Worm (Caenorhabditis elegans): ENCODE results near the gene K09E4.3.

ce11 chrII:14137538-14137937 lies 10.8 kb upstream of the K09E4.3 start, which contains the start of gene K09E4.1:
- no peak for TF ChIP-seq egl-44 (GFP tag; IDR thresholded peaks at IDR 0.05)
- no peak for TF ChIP-seq die-1 (tag; optimal IDR thresholded peaks at IDR 0.05)
- TF ChIP-seq fkh-3 (tag; optimal IDR thresholded peaks at IDR 0.05): no peak
- TF ChIP-seq ceh-91 (GFP tag; IDR thresholded peaks at IDR 0.05): no peak
- TF ChIP-seq D2030.7 (GFP tag; IDR thresholded peaks at IDR 0.05): no peak
- TF ChIP-seq atf-7 (tag; optimal IDR thresholded peaks at IDR 0.05): no peak
- no peak for TF ChIP-seq pha-4 (tag; optimal IDR thresholded peaks at IDR 0.05)
- no peak for TF ChIP-seq Y53G8AR.9 (GFP tag; conservative IDR thresholded peaks at IDR 0.05)
- TF ChIP-seq T07F8.4 (tag; optimal IDR thresholded peaks at IDR 0.05): no peak
- TF ChIP-seq nhr-179 (tag; optimal IDR thresholded peaks at IDR 0.05): no peak
- no peak for TF ChIP-seq nfya-2 (GFP tag; IDR thresholded peaks at IDR 0.05)
- no peak for TF ChIP-seq ama-1 (optimal IDR thresholded peaks at IDR 0.05)
- no peak for TF ChIP-seq ama-1 (GFP tag; optimal IDR thresholded peaks at IDR 0.05)
